Fruit fly (Drosophila melanogaster) whole organism, embryonic: Measurements from ENCODE around the gene Tep4.

Source experiments
- Adf1 ChIP-seq: fragments of 200-800 bp; sonication (Bioruptor generic); IDR thresholded peaks from 2 replicates; pipeline ENCODE4 v1.3.6; 2022; ENCODE audit warnings: missing biosample characterization, missing genetic modification characterization
- Asciz ChIP-seq: fragments of 200-800 bp; sonication (Bioruptor generic); optimal IDR thresholded peaks from 2 replicates; lab custom pipeline; 2017; ENCODE audit warnings: missing biosample characterization, mild to moderate bottlenecking, missing genetic modification characterization, missing genetic modification reagents
- CG14014 ChIP-seq: fragments of 200-800 bp; sonication (Bioruptor generic); IDR thresholded peaks from 2 replicates; pipeline ENCODE4 v1.3.6; 2022; ENCODE audit warnings: missing biosample characterization, missing genetic modification characterization
- CG14050 ChIP-seq: fragments of 200-800 bp; sonication (Bioruptor generic); IDR thresholded peaks from 3 replicates; pipeline ENCODE4 v1.3.6; 2022; ENCODE audit warnings: missing biosample characterization, missing genetic modification characterization
- CG14860 ChIP-seq: fragments of 200-800 bp; sonication (Bioruptor generic); IDR thresholded peaks from 3 replicates; pipeline ENCODE4 v1.3.6; 2022; ENCODE audit warnings: missing biosample characterization, missing genetic modification characterization; ENCODE audit not compliant: partially characterized antibody
- CG17186 ChIP-seq: fragments of 200-800 bp; sonication (Bioruptor generic); optimal IDR thresholded peaks from 3 replicates; lab custom pipeline; 2017; ENCODE audit warnings: missing biosample characterization, missing genetic modification reagents, missing genetic modification characterization
- CG17612 ChIP-seq: fragments of 200-800 bp; sonication (Bioruptor generic); IDR thresholded peaks from 2 replicates; pipeline ENCODE4 v1.3.6; 2022; ENCODE audit warnings: missing biosample characterization, missing genetic modification characterization
- CG18764 ChIP-seq: fragments of 200-800 bp; sonication (Bioruptor generic); optimal IDR thresholded peaks from 3 replicates; lab custom pipeline; 2016; ENCODE audit warnings: missing biosample characterization, missing genetic modification characterization
- CG2678 ChIP-seq: fragments of 200-800 bp; sonication (Bioruptor generic); optimal IDR thresholded peaks from 3 replicates; lab custom pipeline; 2019; ENCODE audit warnings: missing biosample characterization, mild to moderate bottlenecking, missing genetic modification characterization, moderate library complexity
- CG2875 ChIP-seq: fragments of 200-800 bp; sonication (Bioruptor generic); optimal IDR thresholded peaks from 2 replicates; lab custom pipeline; 2017; ENCODE audit warnings: missing biosample characterization, mild to moderate bottlenecking, missing genetic modification characterization, missing genetic modification reagents
- CG3163 ChIP-seq: fragments of 200-800 bp; sonication (Bioruptor generic); optimal IDR thresholded peaks from 3 replicates; lab custom pipeline; 2016; ENCODE audit warnings: missing biosample characterization, missing genetic modification characterization
- CG32532 ChIP-seq: fragments of 200-800 bp; sonication (Bioruptor generic); IDR thresholded peaks from 2 replicates; pipeline ENCODE4 v1.3.6; 2022; ENCODE audit warnings: missing biosample characterization, missing genetic modification characterization
- CG3995 ChIP-seq: fragments of 200-800 bp; sonication (Bioruptor generic); optimal IDR thresholded peaks from 3 replicates; lab custom pipeline; 2016; ENCODE audit warnings: missing biosample characterization, missing genetic modification characterization
- CG4282 ChIP-seq: fragments of 200-800 bp; sonication (Bioruptor generic); optimal IDR thresholded peaks from 2 replicates; lab custom pipeline; 2016; ENCODE audit warnings: missing biosample characterization, missing genetic modification characterization
- CG4707 ChIP-seq: fragments of 200-800 bp; sonication (Bioruptor generic); optimal IDR thresholded peaks from 2 replicates; lab custom pipeline; 2018; ENCODE audit warnings: missing biosample characterization, mild to moderate bottlenecking, missing genetic modification characterization, moderate library complexity
- CG4854 ChIP-seq: fragments of 200-800 bp; sonication (Bioruptor generic); optimal IDR thresholded peaks from 2 replicates; lab custom pipeline; 2016; ENCODE audit warnings: missing biosample characterization, missing genetic modification characterization, inconsistent platforms
- CG6813 ChIP-seq: fragments of 200-800 bp; sonication (Bioruptor generic); optimal IDR thresholded peaks from 2 replicates; lab custom pipeline; 2017; ENCODE audit warnings: missing biosample characterization, missing genetic modification characterization, mild to moderate bottlenecking, moderate library complexity, missing genetic modification reagents
- CG7963 ChIP-seq: fragments of 200-800 bp; sonication (Bioruptor generic); IDR thresholded peaks from 3 replicates; pipeline ENCODE4 v1.3.6; 2022; ENCODE audit warnings: missing biosample characterization, missing genetic modification characterization; ENCODE audit not compliant: partially characterized antibody
- CG7987 ChIP-seq: fragments of 200-800 bp; sonication (Bioruptor generic); optimal IDR thresholded peaks from 2 replicates; lab custom pipeline; 2018; ENCODE audit warnings: missing biosample characterization, mild to moderate bottlenecking, missing genetic modification characterization, moderate library complexity
- CG9437 ChIP-seq: fragments of 200-800 bp; sonication (Bioruptor generic); optimal IDR thresholded peaks from 2 replicates; lab custom pipeline; 2018; ENCODE audit warnings: missing biosample characterization, mild to moderate bottlenecking, missing genetic modification characterization
- CG9797 ChIP-seq: fragments of 200-800 bp; sonication (Bioruptor generic); optimal IDR thresholded peaks from 3 replicates; lab custom pipeline; 2018; ENCODE audit warnings: missing biosample characterization, mild to moderate bottlenecking, missing genetic modification characterization
- D ChIP-seq, 2 experiments: fragments of 200-800 bp in 1 of 2; fragments of >200 bp in 1 of 2; sonication (Bioruptor generic) in 1 of 2; optimal IDR thresholded peaks; 2 replicates in 1 of 2; 3 replicates in 1 of 2; lab custom pipeline; 2017; ENCODE audit warnings: mild to moderate bottlenecking in 1 of 2, missing biosample characterization in 1 of 2, missing genetic modification characterization in 1 of 2, missing genetic modification reagents in 1 of 2
- Dbx ChIP-seq: fragments of 200-800 bp; sonication (Bioruptor generic); IDR thresholded peaks from 3 replicates; pipeline ENCODE4 v1.3.6; 2022; ENCODE audit warnings: missing biosample characterization, missing genetic modification characterization
- E2f1 ChIP-seq: fragments of 200-800 bp; sonication (Bioruptor generic); IDR thresholded peaks from 2 replicates; pipeline ENCODE4 v1.3.6; 2022; ENCODE audit warnings: missing biosample characterization, missing genetic modification characterization
- Elba2 ChIP-seq: fragments of 200-800 bp; sonication (Bioruptor generic); optimal IDR thresholded peaks from 3 replicates; lab custom pipeline; 2016; ENCODE audit warnings: missing biosample characterization, missing genetic modification characterization
- Hand ChIP-seq: fragments of 200-800 bp; sonication (Bioruptor generic); optimal IDR thresholded peaks from 2 replicates; lab custom pipeline; 2017; ENCODE audit warnings: mild to moderate bottlenecking, missing biosample characterization, missing genetic modification reagents, missing genetic modification characterization
- Hr51 ChIP-seq, 2 experiments: fragments of 200-800 bp; sonication (Bioruptor generic); optimal IDR thresholded peaks; 2 replicates in 1 of 2; 3 replicates in 1 of 2; lab custom pipeline; 2016 to 2018; ENCODE audit warnings: missing biosample characterization in 2 of 2, missing genetic modification characterization in 2 of 2, mild to moderate bottlenecking in 1 of 2, moderate library complexity in 1 of 2
- Mrtf ChIP-seq: fragments of 200-800 bp; sonication (Bioruptor generic); IDR thresholded peaks from 3 replicates; pipeline ENCODE4 v1.3.6; 2022; ENCODE audit warnings: missing biosample characterization, missing genetic modification characterization
- Oaz ChIP-seq: fragments of 200-800 bp; sonication (Bioruptor generic); IDR thresholded peaks from 2 replicates; pipeline ENCODE4 v1.3.6; 2022; ENCODE audit warnings: missing biosample characterization, missing genetic modification characterization
- Ravus ChIP-seq: fragments of 200-800 bp; sonication (Bioruptor generic); IDR thresholded peaks from 2 replicates; pipeline ENCODE4 v1.3.6; 2022; ENCODE audit warnings: missing biosample characterization, missing genetic modification characterization
- Taf1 ChIP-seq: fragments of 200-800 bp; sonication (Bioruptor generic); IDR thresholded peaks from 2 replicates; pipeline ENCODE4 v1.3.6; 2022; ENCODE audit warnings: missing biosample characterization, missing genetic modification characterization
- ac ChIP-seq: fragments of 200-800 bp; sonication (Bioruptor generic); optimal IDR thresholded peaks from 3 replicates; lab custom pipeline; 2017; ENCODE audit warnings: missing biosample characterization, mild to moderate bottlenecking, missing genetic modification characterization
- danr ChIP-seq: fragments of 200-800 bp; sonication (Bioruptor generic); IDR thresholded peaks from 2 replicates; pipeline ENCODE4 v1.3.6; 2022; ENCODE audit warnings: missing biosample characterization, missing genetic modification characterization
- disco-r ChIP-seq: fragments of 200-800 bp; sonication (Bioruptor generic); optimal IDR thresholded peaks from 2 replicates; lab custom pipeline; 2016; ENCODE audit warnings: missing biosample characterization, missing genetic modification characterization
- eyg ChIP-seq: fragments of 200-800 bp; sonication (Bioruptor generic); optimal IDR thresholded peaks from 3 replicates; lab custom pipeline; 2016; ENCODE audit warnings: missing biosample characterization, missing genetic modification characterization
- fd102C ChIP-seq: fragments of 200-800 bp; sonication (Bioruptor generic); optimal IDR thresholded peaks from 2 replicates; lab custom pipeline; 2018; ENCODE audit warnings: missing biosample characterization, mild to moderate bottlenecking, missing genetic modification characterization, moderate library complexity
- hkb ChIP-seq, 2 experiments: fragments of 200-800 bp in 1 of 2; fragments of >200 bp in 1 of 2; sonication (Bioruptor generic) in 1 of 2; IDR thresholded peaks in 1 of 2; optimal IDR thresholded peaks in 1 of 2; 2 replicates each; pipeline versions ENCODE4 v1.3.6 to Lab custom; 2017 to 2022; ENCODE audit warnings: missing biosample characterization in 1 of 2, missing genetic modification characterization in 1 of 2
- knrl ChIP-seq: fragments of 200-800 bp; sonication (Bioruptor generic); IDR thresholded peaks from 3 replicates; pipeline ENCODE4 v1.3.6; 2022; ENCODE audit warnings: missing biosample characterization, missing genetic modification characterization; ENCODE audit not compliant: partially characterized antibody
- lilli ChIP-seq: fragments of 200-800 bp; sonication (Bioruptor generic); optimal IDR thresholded peaks from 3 replicates; lab custom pipeline; 2016; ENCODE audit warnings: missing biosample characterization, missing genetic modification characterization
- lmd ChIP-seq: fragments of 200-800 bp; sonication (Bioruptor generic); IDR thresholded peaks from 2 replicates; pipeline ENCODE4 v1.3.6; 2022; ENCODE audit warnings: missing biosample characterization, missing genetic modification characterization
- prd ChIP-seq, 3 experiments: fragments of >200 bp in 2 of 3; fragments of 200-800 bp in 1 of 3; sonication (Bioruptor generic) in 1 of 3; optimal IDR thresholded peaks in 2 of 3; IDR thresholded peaks in 1 of 3; 2 replicates in 2 of 3; 3 replicates in 1 of 3; pipeline versions ENCODE4 v1.3.6 to Lab custom; 2017 to 2022; ENCODE audit warnings: missing biosample characterization in 1 of 3, missing genetic modification characterization in 1 of 3
- scrt ChIP-seq: fragments of 200-800 bp; sonication (Bioruptor generic); optimal IDR thresholded peaks from 2 replicates; lab custom pipeline; 2018; ENCODE audit warnings: missing biosample characterization, mild to moderate bottlenecking, missing genetic modification characterization, moderate library complexity
- sens ChIP-seq: fragments of 200-800 bp; sonication (Bioruptor generic); peaks from one replicate; lab custom pipeline; 2016; ENCODE audit warnings: missing biosample characterization, missing genetic modification characterization
- sr ChIP-seq: fragments of 200-800 bp; sonication (Bioruptor generic); IDR thresholded peaks from 3 replicates; pipeline ENCODE4 v1.3.6; 2022; ENCODE audit warnings: missing biosample characterization, missing genetic modification characterization
- toy ChIP-seq: fragments of 200-800 bp; sonication (Bioruptor generic); IDR thresholded peaks from 2 replicates; pipeline ENCODE4 v1.3.6; 2022; ENCODE audit warnings: missing biosample characterization, missing genetic modification characterization
- unc-4 ChIP-seq: fragments of 200-800 bp; sonication (Bioruptor generic); IDR thresholded peaks from 2 replicates; pipeline ENCODE4 v1.3.6; 2022; ENCODE audit warnings: missing biosample characterization, missing genetic modification characterization; ENCODE audit not compliant: partially characterized antibody
- unpg ChIP-seq: fragments of 200-800 bp; sonication (Bioruptor generic); optimal IDR thresholded peaks from 3 replicates; lab custom pipeline; 2018; ENCODE audit warnings: missing biosample characterization, mild to moderate bottlenecking, missing genetic modification characterization, moderate library complexity
- zen2 ChIP-seq: fragments of 200-800 bp; sonication (Bioruptor generic); IDR thresholded peaks from 3 replicates; pipeline ENCODE4 v1.3.6; 2022; ENCODE audit warnings: missing biosample characterization, missing genetic modification characterization; ENCODE audit not compliant: partially characterized antibody
- zfh2 ChIP-seq: fragments of 200-800 bp; sonication (Bioruptor generic); optimal IDR thresholded peaks from 2 replicates; lab custom pipeline; 2016; ENCODE audit warnings: missing biosample characterization, missing genetic modification characterization

Gene Tep4

DNA sequence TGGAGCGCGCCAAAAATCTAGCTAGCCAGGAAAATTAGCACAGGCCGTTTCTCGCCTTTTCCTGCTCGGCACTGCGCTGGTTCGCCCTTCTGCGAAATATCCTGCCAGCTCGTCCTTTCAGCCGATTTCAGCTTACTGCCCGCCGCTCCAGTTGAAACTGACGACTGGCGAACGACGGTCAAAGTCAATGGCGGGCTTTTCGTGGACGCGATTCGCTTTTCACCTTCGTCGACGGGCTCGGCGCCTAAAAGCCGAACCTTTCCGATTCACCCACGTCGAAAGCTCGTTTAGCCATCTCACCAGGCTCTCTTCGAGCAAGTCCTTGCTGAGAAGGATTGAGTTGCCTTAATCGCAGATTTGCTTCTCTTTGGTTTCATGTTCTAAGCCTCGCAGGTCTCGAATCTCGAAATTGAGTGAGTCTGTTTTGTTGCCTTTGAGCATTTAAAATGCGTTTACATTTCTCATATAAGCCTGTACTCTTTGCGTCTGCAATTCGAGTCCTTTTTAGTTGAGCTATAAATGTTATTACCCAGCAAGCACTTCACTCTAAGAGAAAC, 57.1 kb downstream of the Tep4 start (continued):
- TF ChIP-seq CG2875 (no peak), Adf1 (GFP tag; lab: Robert Waterston, UW) (no peak), CG14014 (GFP tag; lab: Robert Waterston, UW) (no peak), Oaz (GFP tag; lab: Robert Waterston, UW) (no peak), zfh2 (no peak), CG7987 (no peak), ac (GFP tag; lab: Kevin White, UChicago) (no peak), Ravus (GFP tag; lab: Robert Waterston, UW) (no peak), Asciz (GFP tag; lab: Kevin White, UChicago) (no peak), sens (GFP tag; lab: Kevin White, UChicago) (no peak), Dbx (GFP tag; lab: Robert Waterston, UW) (no peak), D (optimal IDR thresholded peaks at IDR 0.05; lab: Kevin White, UChicago) (no peak), D (GFP tag; optimal IDR thresholded peaks at IDR 0.05; lab: Kevin White, UChicago) (no peak), CG2678 (tag; lab: Kevin White, UChicago) (no peak), unc-4 (GFP tag; lab: Robert Waterston, UW) (no peak), Taf1 (GFP tag; lab: Robert Waterston, UW) (no peak), sr (GFP tag; lab: Robert Waterston, UW) (no peak), CG17612 (GFP tag; lab: Robert Waterston, UW) (no peak), CG18764 (GFP tag; lab: Kevin White, UChicago) (no peak), CG32532 (GFP tag; lab: Robert Waterston, UW) (no peak), CG17186 (GFP tag; lab: Kevin White, UChicago) (no peak), prd (optimal IDR thresholded peaks at IDR 0.05; lab: Kevin White, UChicago) (no peak), prd (GFP tag; IDR thresholded peaks at IDR 0.05; lab: Robert Waterston, UW) (no peak), Hr51 (GFP tag; optimal IDR thresholded peaks at IDR 0.05; lab: Kevin White, UChicago) (peak in 1 of 2 experiments; percentile 7), disco-r (no peak), toy (GFP tag; lab: Robert Waterston, UW) (no peak), E2f1 (no peak), lmd (GFP tag; lab: Robert Waterston, UW) (no peak), eyg (GFP tag; lab: Kevin White, UChicago) (no peak), Hand (GFP tag; lab: Kevin White, UChicago) (no peak), CG3163 (peak; percentile 51), scrt (GFP tag; lab: Kevin White, UChicago) (no peak), CG4282 (GFP tag; lab: Kevin White, UChicago) (no peak), hkb (optimal IDR thresholded peaks at IDR 0.05; lab: Kevin White, UChicago) (no peak), hkb (GFP tag; IDR thresholded peaks at IDR 0.05; lab: Robert Waterston, UW) (no peak), danr (GFP tag; lab: Robert Waterston, UW) (no peak), CG14860 (no peak), CG4707 (GFP tag; lab: Kevin White, UChicago) (no peak), CG4854 (GFP tag; lab: Kevin White, UChicago) (no peak), CG14050 (GFP tag; lab: Robert Waterston, UW) (no peak), CG9797 (GFP tag; lab: Kevin White, UChicago) (no peak), zen2 (GFP tag; lab: Robert Waterston, UW) (0 out of 3 replicates have a peak, but pooled peaks have one; percentile 12), Elba2 (no peak), CG3995 (no peak), fd102C (no peak), unpg (GFP tag; lab: Kevin White, UChicago) (no peak), lilli (GFP tag; lab: Kevin White, UChicago) (no peak), Mrtf (GFP tag; lab: Robert Waterston, UW) (no peak), CG9437 (GFP tag; lab: Kevin White, UChicago) (no peak), CG7963 (GFP tag; lab: Robert Waterston, UW) (no peak), knrl (no peak), CG6813 (GFP tag; lab: Kevin White, UChicago) (no peak)
